Worm (Caenorhabditis elegans) whole organism, L4 larva: ENCODE results near the gene F47B8.1.
"Not testable (repeated sequence)": the region's sequence is repeated elsewhere in the genome, so short reads cannot be mapped to it uniquely, and the experiment has no call there.

Source experiments
- D1046.2 ChIP-seq: fragments of 200-800 bp; sonication (Bioruptor generic); IDR thresholded peaks from 2 replicates; pipeline ENCODE4 v1.3.6; 2022; ENCODE audit warnings: missing genetic modification characterization, missing compliant biosample characterization
- F37D6.2 ChIP-seq: sonication (generic microtip); optimal IDR thresholded peaks from 2 replicates; lab custom pipeline; 2016; ENCODE audit warnings: mild to moderate bottlenecking, missing genetic modification characterization, missing compliant biosample characterization
- F49E8.2 ChIP-seq: sonication (generic microtip); optimal IDR thresholded peaks from 2 replicates; lab custom pipeline; 2016; ENCODE audit warnings: missing compliant biosample characterization, mild to moderate bottlenecking, missing genetic modification characterization, borderline replicate concordance
- R02D3.7 ChIP-seq: fragments of 150-350 bp; sonication (generic microtip); optimal IDR thresholded peaks from 3 replicates; lab custom pipeline; 2014; ENCODE audit warnings: missing biosample characterization, missing genetic modification characterization
- T26A8.4 ChIP-seq: fragments of 200-800 bp; sonication (Bioruptor generic); IDR thresholded peaks from 2 replicates; pipeline ENCODE4 v1.3.6; 2022; ENCODE audit warnings: missing genetic modification characterization, missing compliant biosample characterization
- Y105C5A.15 ChIP-seq: fragments of 200-800 bp; sonication (Bioruptor generic); IDR thresholded peaks from 2 replicates; pipeline ENCODE4 v1.3.6; 2022; ENCODE audit warnings: missing genetic modification characterization, missing compliant biosample characterization
- Y48G9A.11 ChIP-seq: fragments of 200-800 bp; sonication (Bioruptor generic); IDR thresholded peaks from 2 replicates; pipeline ENCODE4 v1.3.6; 2022; ENCODE audit warnings: missing genetic modification reagents, missing genetic modification characterization, missing compliant biosample characterization
- Y5F2A.4 ChIP-seq: fragments of 200-800 bp; sonication (Bioruptor generic); optimal IDR thresholded peaks from 2 replicates; lab custom pipeline; 2018; ENCODE audit warnings: mild to moderate bottlenecking, missing genetic modification characterization, missing compliant biosample characterization
- Y75B8A.6 ChIP-seq: fragments of 200-800 bp; sonication (Bioruptor generic); IDR thresholded peaks from 2 replicates; pipeline ENCODE4 v1.3.6; 2022; ENCODE audit warnings: missing genetic modification reagents, missing genetic modification characterization, missing compliant biosample characterization
- aha-1 ChIP-seq: fragments of 150-350 bp; peaks from one replicate; lab custom pipeline; 2014; ENCODE audit warnings: missing biosample characterization, missing genetic modification characterization
- attf-4 ChIP-seq: sonication (generic microtip); optimal IDR thresholded peaks from 3 replicates; lab custom pipeline; 2017; ENCODE audit warnings: missing biosample characterization, missing genetic modification characterization
- ceh-20 ChIP-seq: fragments of 200-800 bp; sonication (Bioruptor generic); IDR thresholded peaks from 2 replicates; pipeline ENCODE4 v1.3.6; 2022; ENCODE audit warnings: missing genetic modification reagents, missing genetic modification characterization, missing compliant biosample characterization
- ceh-28 ChIP-seq: fragments of 150-350 bp; optimal IDR thresholded peaks from 2 replicates; lab custom pipeline; 2014; ENCODE audit warnings: missing biosample characterization, missing genetic modification reagents, missing genetic modification characterization
- cey-2 ChIP-seq: sonication (generic microtip); optimal IDR thresholded peaks from 3 replicates; lab custom pipeline; 2017; ENCODE audit warnings: missing genetic modification characterization, mild to moderate bottlenecking, missing compliant biosample characterization, antibody characterized with exemption, borderline replicate concordance; ENCODE audit not compliant: insufficient read depth
- ctbp-1 ChIP-seq: fragments of 200-800 bp; sonication (Bioruptor generic); IDR thresholded peaks from 2 replicates; pipeline ENCODE4 v1.3.6; 2022; ENCODE audit warnings: missing genetic modification reagents, missing genetic modification characterization, missing compliant biosample characterization
- daf-8 ChIP-seq: fragments of 200-800 bp; sonication (Bioruptor generic); IDR thresholded peaks from 2 replicates; pipeline ENCODE4 v1.3.6; 2022; ENCODE audit warnings: missing genetic modification characterization, missing compliant biosample characterization
- dmd-6 ChIP-seq: fragments of 200-800 bp; sonication (Bioruptor generic); IDR thresholded peaks from 2 replicates; pipeline ENCODE4 v1.3.6; 2022; ENCODE audit warnings: missing genetic modification reagents, missing genetic modification characterization, missing compliant biosample characterization
- dmd-9 ChIP-seq: fragments of 200-800 bp; sonication (Bioruptor generic); IDR thresholded peaks from 2 replicates; pipeline ENCODE4 v1.3.6; 2022; ENCODE audit warnings: missing genetic modification reagents, missing genetic modification characterization, missing compliant biosample characterization
- dve-1 ChIP-seq: sonication (generic microtip); optimal IDR thresholded peaks from 2 replicates; lab custom pipeline; 2017; ENCODE audit warnings: antibody characterized with exemption, mild to moderate bottlenecking, missing genetic modification characterization, missing compliant biosample characterization; ENCODE audit not compliant: insufficient read depth
- fkh-10 ChIP-seq: fragments of 150-350 bp; optimal IDR thresholded peaks from 2 replicates; lab custom pipeline; 2014; ENCODE audit warnings: missing biosample characterization, missing genetic modification reagents, missing genetic modification characterization
- hif-1 ChIP-seq, 2 experiments: sonication (generic microtip); optimal IDR thresholded peaks; 2 replicates each; lab custom pipeline; 2016 to 2017; ENCODE audit warnings: missing compliant biosample characterization in 2 of 2, missing genetic modification characterization in 2 of 2, missing genetic modification reagents in 2 of 2, missing genotype in 2 of 2, mild to moderate bottlenecking in 1 of 2
- hlh-11 ChIP-seq: fragments of 200-800 bp; sonication (Bioruptor generic); optimal IDR thresholded peaks from 2 replicates; lab custom pipeline; 2018; ENCODE audit warnings: mild to moderate bottlenecking, missing genetic modification characterization, missing compliant biosample characterization
- jun-1 ChIP-seq: fragments of 150-350 bp; optimal IDR thresholded peaks from 2 replicates; lab custom pipeline; 2014; ENCODE audit warnings: missing biosample characterization, missing genetic modification reagents, missing genetic modification characterization
- lir-3 ChIP-seq: sonication (generic microtip); optimal IDR thresholded peaks from 2 replicates; lab custom pipeline; 2016; ENCODE audit warnings: mild to moderate bottlenecking, missing genetic modification characterization, missing compliant biosample characterization
- mep-1 ChIP-seq: fragments of 150-350 bp; sonication (generic microtip); optimal IDR thresholded peaks from 3 replicates; lab custom pipeline; 2014; ENCODE audit warnings: missing biosample characterization, missing genetic modification characterization
- nhr-237 ChIP-seq: sonication (generic microtip); optimal IDR thresholded peaks from 2 replicates; lab custom pipeline; 2017; ENCODE audit warnings: missing biosample characterization, missing genetic modification characterization
- nhr-41 ChIP-seq: fragments of 200-800 bp; sonication (Bioruptor generic); IDR thresholded peaks from 2 replicates; pipeline ENCODE4 v1.3.6; 2022; ENCODE audit warnings: missing genetic modification reagents, missing genetic modification characterization, missing compliant biosample characterization
- nhr-42 ChIP-seq: fragments of 200-800 bp; sonication (Bioruptor generic); IDR thresholded peaks from 2 replicates; pipeline ENCODE4 v1.3.6; 2022; ENCODE audit warnings: missing genetic modification characterization, missing compliant biosample characterization
- nhr-48 ChIP-seq: sonication (generic microtip); optimal IDR thresholded peaks from 2 replicates; lab custom pipeline; 2016; ENCODE audit warnings: mild to moderate bottlenecking, missing genetic modification characterization, missing compliant biosample characterization
- nhr-76 ChIP-seq: fragments of 150-350 bp; optimal IDR thresholded peaks from 2 replicates; lab custom pipeline; 2014; ENCODE audit warnings: missing biosample characterization, missing genetic modification characterization
- pqm-1 ChIP-seq: sonication (generic microtip); optimal IDR thresholded peaks from 2 replicates; lab custom pipeline; 2017; ENCODE audit warnings: missing biosample characterization, missing genetic modification characterization
- rbr-2 ChIP-seq: sonication (generic microtip); optimal IDR thresholded peaks from 2 replicates; lab custom pipeline; 2016; ENCODE audit warnings: missing genotype, missing genetic modification characterization, missing compliant biosample characterization
- skn-1 ChIP-seq: fragments of 150-350 bp; optimal IDR thresholded peaks from 2 replicates; lab custom pipeline; 2014; ENCODE audit warnings: missing biosample characterization, missing genetic modification characterization
- spr-1 ChIP-seq: sonication (generic microtip); optimal IDR thresholded peaks from 2 replicates; lab custom pipeline; 2016; ENCODE audit warnings: mild to moderate bottlenecking, missing genetic modification characterization, missing compliant biosample characterization
- spr-3 ChIP-seq: fragments of 200-800 bp; sonication (Bioruptor generic); optimal IDR thresholded peaks from 2 replicates; lab custom pipeline; 2018; ENCODE audit warnings: mild to moderate bottlenecking, missing genetic modification characterization, missing compliant biosample characterization
- unc-39 ChIP-seq: sonication (generic microtip); optimal IDR thresholded peaks from 2 replicates; lab custom pipeline; 2017; ENCODE audit warnings: missing biosample characterization, missing genetic modification characterization
- vab-7 ChIP-seq: fragments of 200-800 bp; sonication (Bioruptor generic); IDR thresholded peaks from 2 replicates; pipeline ENCODE4 v1.3.6; 2022; ENCODE audit warnings: missing genetic modification reagents, missing genetic modification characterization, missing compliant biosample characterization
- zag-1 ChIP-seq: fragments of 150-350 bp; optimal IDR thresholded peaks from 2 replicates; lab custom pipeline; 2014; ENCODE audit warnings: missing biosample characterization, missing genetic modification characterization
- zfp-3 ChIP-seq: fragments of 200-800 bp; sonication (Bioruptor generic); conservative IDR thresholded peaks from 2 replicates; pipeline ENCODE4 v1.3.6; 2022; ENCODE audit warnings: missing genetic modification reagents, missing genetic modification characterization, missing compliant biosample characterization
- zip-11 ChIP-seq: fragments of 200-800 bp; sonication (Bioruptor generic); IDR thresholded peaks from 2 replicates; pipeline ENCODE4 v1.3.6; 2022; ENCODE audit warnings: missing genetic modification characterization, missing compliant biosample characterization
- zip-2 ChIP-seq: fragments of 150-350 bp; optimal IDR thresholded peaks from 2 replicates; lab custom pipeline; 2014; ENCODE audit warnings: missing biosample characterization, missing genetic modification characterization
- ztf-11 ChIP-seq: fragments of 150-350 bp; optimal IDR thresholded peaks from 2 replicates; lab custom pipeline; 2014; ENCODE audit warnings: missing biosample characterization, missing genetic modification characterization

The F47B8.1 gene

ce11 chrV:14283241-14283640, 30.9 kb downstream of the F47B8.1 start, which contains the start of gene F40G12.10:
Gene F40G12.10, plus strand, starts transcription at chrV:14283541.
- no peak for TF ChIP-seq daf-8 (GFP tag; lab: Robert Waterston, UW)
- no peak for TF ChIP-seq Y5F2A.4 (GFP tag; lab: Kevin White, UChicago)
- no peak for TF ChIP-seq F49E8.2 (tag; lab: Kevin White, UChicago)
- TF ChIP-seq hlh-11 (tag; lab: Kevin White, UChicago): no peak
- no peak for TF ChIP-seq nhr-48
- TF ChIP-seq pqm-1 (tag; lab: Kevin White, UChicago): no peak
- no peak for TF ChIP-seq nhr-76 (tag; lab: Kevin White, UChicago)
- TF ChIP-seq Y75B8A.6 (GFP tag; lab: Robert Waterston, UW): no peak
- TF ChIP-seq unc-39 (tag; lab: Kevin White, UChicago): no peak
- TF ChIP-seq ceh-20 (GFP tag; lab: Robert Waterston, UW): no peak
- TF ChIP-seq zip-2 (tag; lab: Kevin White, UChicago): no peak
- TF ChIP-seq jun-1 (tag; lab: Kevin White, UChicago): no peak
- no peak for TF ChIP-seq zip-11 (GFP tag; lab: Robert Waterston, UW)
- no peak for TF ChIP-seq Y105C5A.15 (GFP tag; lab: Robert Waterston, UW)
- no peak for TF ChIP-seq dmd-6 (GFP tag; lab: Robert Waterston, UW)
- TF ChIP-seq fkh-10 (GFP tag; lab: Kevin White, UChicago): no peak
- no peak for TF ChIP-seq F37D6.2
- no peak for TF ChIP-seq cey-2 (tag; lab: Kevin White, UChicago)

ce11 chrV:14282222-14282709, 31.9 kb downstream of the F47B8.1 start, which contains the start of the genes srt-74 and F40G12.9:
Gene srt-74, minus strand, starts transcription at chrV:14282322.
Gene F40G12.9, plus strand, starts transcription at chrV:14282659.
- TF ChIP-seq nhr-42 (GFP tag; lab: Robert Waterston, UW): no peak

- TF ChIP-seq dmd-9: no peak
- no peak for TF ChIP-seq rbr-2 (tag; lab: Kevin White, UChicago)
- TF ChIP-seq Y48G9A.11 (GFP tag; lab: Robert Waterston, UW): no peak
- TF ChIP-seq nhr-237 (tag; lab: Kevin White, UChicago): no peak
- TF ChIP-seq ceh-28: no peak
- no peak for TF ChIP-seq nhr-48
- no peak for TF ChIP-seq lir-3 (tag; lab: Kevin White, UChicago)
- TF ChIP-seq F37D6.2: no peak
- TF ChIP-seq zag-1: no peak
- TF ChIP-seq spr-1 (tag; lab: Kevin White, UChicago): no peak
Observed at ce11 chrV:14279777-14280176, 34.4 kb downstream of the F47B8.1 start, which contains the start of gene srt-33. Gene srt-33, minus strand, starts transcription at chrV:14279877.

ce11 chrV:14277456-14277855, 36.7 kb downstream of the F47B8.1 start:
- TF ChIP-seq aha-1 (tag; lab: Kevin White, UChicago) (peak; percentile 54), Y48G9A.11 (GFP tag; lab: Robert Waterston, UW) (0 out of 2 replicates have a peak, but pooled peaks have one; percentile 6)

- not testable (repeated sequence) for TF ChIP-seq zip-11 (GFP tag; lab: Robert Waterston, UW); zfp-3 (GFP tag; lab: Robert Waterston, UW); mep-1 (tag; lab: Kevin White, UChicago)
Observed at ce11 chrV:14274268-14274667, 39.9 kb downstream of the F47B8.1 start, which contains the start of gene F40G12.7. Gene F40G12.7, plus strand, starts transcription at chrV:14274568.

- TF ChIP-seq ctbp-1 (GFP tag; lab: Robert Waterston, UW): no peak
- TF ChIP-seq D1046.2 (GFP tag; lab: Robert Waterston, UW): no peak
- TF ChIP-seq spr-3 (GFP tag; lab: Kevin White, UChicago): no peak
- no peak for TF ChIP-seq dve-1 (tag; lab: Kevin White, UChicago)
- no peak for TF ChIP-seq hlh-11 (tag; lab: Kevin White, UChicago)
- no peak for TF ChIP-seq R02D3.7 (tag; lab: Kevin White, UChicago)
- TF ChIP-seq hif-1 (tag; optimal IDR thresholded peaks at IDR 0.05; lab: Kevin White, UChicago): no peak
- TF ChIP-seq unc-39 (tag; lab: Kevin White, UChicago): no peak
- no peak for TF ChIP-seq nhr-41 (GFP tag; lab: Robert Waterston, UW)
- no peak for TF ChIP-seq vab-7 (GFP tag; lab: Robert Waterston, UW)
- no peak for TF ChIP-seq attf-4 (tag; lab: Kevin White, UChicago)
- TF ChIP-seq T26A8.4: no peak
- no peak for TF ChIP-seq nhr-237 (tag; lab: Kevin White, UChicago)
- TF ChIP-seq skn-1 (tag; lab: Kevin White, UChicago): no peak
- TF ChIP-seq ztf-11 (tag; lab: Kevin White, UChicago): no peak
Observed at ce11 chrV:14273019-14273418, 41.1 kb downstream of the F47B8.1 start, which contains the start of gene F40G12.6. Gene F40G12.6, minus strand, starts transcription at chrV:14273119.
